Worm (Caenorhabditis elegans): ENCODE data around the gene col-183.
"Not testable (repeated sequence)": the region's sequence is repeated elsewhere in the genome, so short reads cannot be mapped to it uniquely, and the experiment has no call there.

- not testable (repeated sequence) for TF ChIP-seq him-1, W03F9.2, dao-5 (tag; optimal IDR thresholded peaks at IDR 0.05)
These were observed 36.2 kb downstream of the col-183 start, which contains the start of gene C29F7.10 for ce11 chrX:13431388-13431787.
